Worm (Caenorhabditis elegans) whole organism, young adult: ENCODE data around the gene crn-4.

Experiments used
- Y53F4B.3 ChIP-seq: fragments of 200-800 bp; sonication (Bioruptor generic); IDR thresholded peaks from 2 replicates; pipeline ENCODE4 v1.3.6; 2022; ENCODE audit warnings: missing genetic modification reagents, missing genetic modification characterization, missing compliant biosample characterization
- Y95B8A.8 ChIP-seq: fragments of 200-800 bp; sonication (Bioruptor generic); IDR thresholded peaks from 2 replicates; pipeline ENCODE4 v1.3.6; 2022; ENCODE audit warnings: missing genetic modification reagents, missing genetic modification characterization, missing compliant biosample characterization
- ama-1 ChIP-seq, 3 experiments: fragments of 150-350 bp in 1 of 3; sonication (generic microtip) in 2 of 3; optimal IDR thresholded peaks; 2 replicates each; lab custom pipeline; 2014 to 2018; ENCODE audit warnings: missing biosample characterization in 2 of 3, missing genetic modification characterization in 2 of 3, missing genetic modification reagents in 2 of 3
- chd-7 ChIP-seq: sonication (generic microtip); optimal IDR thresholded peaks from 2 replicates; lab custom pipeline; 2016; ENCODE audit warnings: mild to moderate bottlenecking, missing genetic modification characterization, moderate library complexity, missing compliant biosample characterization
- dpl-1 ChIP-seq: fragments of 150-350 bp; optimal IDR thresholded peaks from 2 replicates; lab custom pipeline; 2014; ENCODE audit warnings: missing biosample characterization, missing genetic modification reagents, missing genetic modification characterization
- efl-1 ChIP-seq: fragments of 150-350 bp; optimal IDR thresholded peaks from 2 replicates; lab custom pipeline; 2014; ENCODE audit warnings: missing biosample characterization, missing genetic modification reagents, missing genetic modification characterization
- hmg-1.2 ChIP-seq: fragments of 200-800 bp; sonication (Bioruptor generic); IDR thresholded peaks from 2 replicates; pipeline ENCODE4 v1.3.6; 2022; ENCODE audit warnings: missing genetic modification reagents, missing genetic modification characterization, missing compliant biosample characterization
- lsl-1 ChIP-seq: fragments of 200-800 bp; sonication (Bioruptor generic); optimal IDR thresholded peaks from 2 replicates; lab custom pipeline; 2018; ENCODE audit warnings: mild to moderate bottlenecking, missing genetic modification characterization, moderate library complexity, missing compliant biosample characterization
- nfyb-1 ChIP-seq: fragments of 200-800 bp; sonication (Bioruptor generic); IDR thresholded peaks from 2 replicates; pipeline ENCODE4 v1.3.6; 2022; ENCODE audit warnings: missing genetic modification reagents, missing genetic modification characterization, missing compliant biosample characterization
- nhr-27 ChIP-seq: fragments of 200-800 bp; sonication (Bioruptor generic); optimal IDR thresholded peaks from 2 replicates; lab custom pipeline; 2018; ENCODE audit warnings: mild to moderate bottlenecking, missing genetic modification characterization, moderate library complexity, missing compliant biosample characterization
- sea-2 ChIP-seq: fragments of 200-800 bp; sonication (Bioruptor generic); IDR thresholded peaks from 2 replicates; pipeline ENCODE4 v1.3.6; 2022; ENCODE audit warnings: missing genetic modification characterization, missing compliant biosample characterization
- snpc-1.3 ChIP-seq: sonication (generic microtip); optimal IDR thresholded peaks from 2 replicates; lab custom pipeline; 2017; ENCODE audit warnings: missing genetic modification characterization, mild to moderate bottlenecking, missing compliant biosample characterization, antibody characterized with exemption, moderate library complexity, missing genotype, missing genetic modification reagents; ENCODE audit not compliant: insufficient read depth
- zim-3 ChIP-seq: sonication (generic microtip); optimal IDR thresholded peaks from 2 replicates; lab custom pipeline; 2017; ENCODE audit warnings: mild to moderate bottlenecking, missing genetic modification characterization, moderate library complexity, missing compliant biosample characterization
- ztf-3 ChIP-seq: fragments of 200-800 bp; sonication (Bioruptor generic); optimal IDR thresholded peaks from 2 replicates; lab custom pipeline; 2018; ENCODE audit warnings: mild to moderate bottlenecking, missing genetic modification characterization, missing compliant biosample characterization

DNA sequence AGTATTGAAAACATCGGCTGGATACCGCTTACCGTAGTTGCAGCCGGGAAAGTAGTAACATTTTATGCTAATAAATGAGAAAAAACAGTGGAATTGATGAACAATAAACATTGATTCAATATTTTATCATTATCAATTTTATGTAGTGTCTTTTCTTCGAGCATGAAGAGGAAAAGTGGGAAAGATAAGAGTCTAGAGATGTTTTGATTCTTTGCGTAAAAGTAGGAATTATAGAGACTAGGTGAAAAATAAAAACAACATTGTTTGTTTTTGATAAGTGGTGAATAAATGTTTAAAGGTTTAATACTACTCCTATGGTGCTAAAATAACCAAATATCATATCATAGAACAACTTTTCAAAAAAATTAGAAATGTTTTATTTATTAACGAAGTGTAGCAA, 4.5 kb upstream of the crn-4 start:
- TF ChIP-seq lsl-1 (GFP tag; lab: Kevin White, UChicago) (no peak), ama-1 (optimal IDR thresholded peaks at IDR 0.05; lab: Kevin White, UChicago) (no peak), ama-1 (GFP tag; optimal IDR thresholded peaks at IDR 0.05; lab: Kevin White, UChicago) (no peak), efl-1 (GFP tag; lab: Kevin White, UChicago) (no peak), sea-2 (GFP tag; lab: Robert Waterston, UW) (no peak), Y95B8A.8 (GFP tag; lab: Robert Waterston, UW) (no peak), chd-7 (tag; lab: Kevin White, UChicago) (no peak), nhr-27 (tag; lab: Kevin White, UChicago) (no peak), Y53F4B.3 (GFP tag; lab: Robert Waterston, UW) (no peak), zim-3 (no peak), dpl-1 (no peak), snpc-1.3 (tag; lab: Kevin White, UChicago) (no peak), nfyb-1 (GFP tag; lab: Robert Waterston, UW) (no peak), ztf-3 (GFP tag; lab: Kevin White, UChicago) (no peak), hmg-1.2 (no peak)
